Worm (Caenorhabditis elegans): ENCODE measurements around the gene C17H12.37.

ce11 chrIV:6842470-6843008 is 37.6 kb downstream of the C17H12.37 start, which contains the start of gene lip-1:
- no peak for TF ChIP-seq tbx-2 (tag; optimal IDR thresholded peaks at IDR 0.05)
- TF ChIP-seq fkh-10 (GFP tag; optimal IDR thresholded peaks at IDR 0.05) = no peak

Data from whole organism, L3 larva.